Worm (Caenorhabditis elegans) whole organism, young adult: ENCODE results near the gene fbxa-64.

Experiments used
- B0336.3 ChIP-seq: fragments of 200-800 bp; sonication (Bioruptor generic); IDR thresholded peaks from 2 replicates; pipeline ENCODE4 v1.3.6; 2022; ENCODE audit warnings: missing genetic modification characterization, missing compliant biosample characterization
- D2030.7 ChIP-seq: fragments of 200-800 bp; sonication (Bioruptor generic); IDR thresholded peaks from 2 replicates; pipeline ENCODE4 v1.3.6; 2022; ENCODE audit warnings: missing genetic modification reagents, missing genetic modification characterization, missing compliant biosample characterization
- F33H1.4 ChIP-seq: fragments of 200-800 bp; sonication (Bioruptor generic); IDR thresholded peaks from 2 replicates; pipeline ENCODE4 v1.3.6; 2022; ENCODE audit warnings: missing genetic modification reagents, missing genetic modification characterization, missing compliant biosample characterization
- Y53F4B.3 ChIP-seq: fragments of 200-800 bp; sonication (Bioruptor generic); IDR thresholded peaks from 2 replicates; pipeline ENCODE4 v1.3.6; 2022; ENCODE audit warnings: missing genetic modification reagents, missing genetic modification characterization, missing compliant biosample characterization
- aptf-2 ChIP-seq: fragments of 200-800 bp; sonication (Bioruptor generic); conservative IDR thresholded peaks from 2 replicates; pipeline ENCODE4 v1.3.6; 2022; ENCODE audit warnings: missing genetic modification reagents, missing genetic modification characterization, missing compliant biosample characterization
- egl-18 ChIP-seq: fragments of 200-800 bp; sonication (Bioruptor generic); IDR thresholded peaks from 2 replicates; pipeline ENCODE4 v1.3.6; 2022; ENCODE audit warnings: missing genetic modification reagents, missing genetic modification characterization, missing compliant biosample characterization
- egrh-3 ChIP-seq: fragments of 200-800 bp; sonication (Bioruptor generic); IDR thresholded peaks from 2 replicates; pipeline ENCODE4 v1.3.6; 2022; ENCODE audit warnings: missing genetic modification reagents, missing genetic modification characterization, missing compliant biosample characterization
- hmg-20 ChIP-seq: fragments of 200-800 bp; sonication (Bioruptor generic); IDR thresholded peaks from 2 replicates; pipeline ENCODE4 v1.3.6; 2022; ENCODE audit warnings: missing genetic modification reagents, missing genetic modification characterization, missing compliant biosample characterization
- mcd-1 ChIP-seq: fragments of 200-800 bp; sonication (Bioruptor generic); IDR thresholded peaks from 2 replicates; pipeline ENCODE4 v1.3.6; 2022; ENCODE audit warnings: missing genetic modification reagents, missing genetic modification characterization, missing compliant biosample characterization
- nfya-2 ChIP-seq: fragments of 200-800 bp; sonication (Bioruptor generic); IDR thresholded peaks from 2 replicates; pipeline ENCODE4 v1.3.6; 2022; ENCODE audit warnings: missing genetic modification reagents, missing genetic modification characterization, missing compliant biosample characterization
- nhr-120 ChIP-seq: fragments of 200-800 bp; sonication (Bioruptor generic); IDR thresholded peaks from 2 replicates; pipeline ENCODE4 v1.3.6; 2022; ENCODE audit warnings: missing genetic modification characterization, missing compliant biosample characterization
- pha-4 ChIP-seq: fragments of 150-350 bp; sonication (generic microtip); optimal IDR thresholded peaks from 2 replicates; lab custom pipeline; 2014; ENCODE audit warnings: missing biosample characterization, missing genetic modification reagents, missing genetic modification characterization
- unc-62 ChIP-seq: fragments of 150-350 bp; optimal IDR thresholded peaks from 2 replicates; lab custom pipeline; 2014; ENCODE audit warnings: missing biosample characterization, missing genetic modification reagents, missing genetic modification characterization

- TF ChIP-seq mcd-1 (no peak), D2030.7 (GFP tag; lab: Robert Waterston, UW) (no peak), egl-18 (GFP tag; lab: Robert Waterston, UW) (no peak), aptf-2 (no peak), Y53F4B.3 (GFP tag; lab: Robert Waterston, UW) (no peak), F33H1.4 (GFP tag; lab: Robert Waterston, UW) (no peak), egrh-3 (GFP tag; lab: Robert Waterston, UW) (no peak), hmg-20 (GFP tag; lab: Robert Waterston, UW) (no peak), pha-4 (tag; lab: Kevin White, UChicago) (no peak), nhr-120 (GFP tag; lab: Robert Waterston, UW) (no peak), unc-62 (GFP tag; lab: Kevin White, UChicago) (no peak), B0336.3 (no peak), nfya-2 (no peak)
Observed at ce11 chrV:3276184-3276583, 1.8 kb downstream of the fbxa-64 start.
